Worm (Caenorhabditis elegans) whole organism, young adult: Measurements from ENCODE around the gene tag-151.

Experiments
- B0035.1 ChIP-seq: sonication (generic microtip); optimal IDR thresholded peaks from 2 replicates; lab custom pipeline; 2016; ENCODE audit warnings: missing genetic modification characterization, mild to moderate bottlenecking, missing compliant biosample characterization, missing genotype, missing genetic modification reagents
- lin-26 ChIP-seq: fragments of 200-800 bp; sonication (Bioruptor generic); IDR thresholded peaks from 2 replicates; pipeline ENCODE4 v1.3.6; 2022; ENCODE audit warnings: missing genetic modification reagents, missing genetic modification characterization, missing compliant biosample characterization
- madf-3 ChIP-seq: fragments of 200-800 bp; sonication (Bioruptor generic); IDR thresholded peaks from 2 replicates; pipeline ENCODE4 v1.3.6; 2022; ENCODE audit warnings: missing genetic modification reagents, missing genetic modification characterization, missing compliant biosample characterization
- nfya-1 ChIP-seq: sonication (generic microtip); optimal IDR thresholded peaks from 2 replicates; lab custom pipeline; 2017; ENCODE audit warnings: antibody characterized with exemption, missing compliant biosample characterization, missing genetic modification characterization, borderline replicate concordance; ENCODE audit not compliant: insufficient read depth
- nhr-179 ChIP-seq: sonication (generic microtip); optimal IDR thresholded peaks from 2 replicates; lab custom pipeline; 2016; ENCODE audit warnings: mild to moderate bottlenecking, missing genetic modification characterization, missing compliant biosample characterization
- snpc-4 ChIP-seq, 5 experiments: fragments of 150-350 bp in 1 of 5; sonication (generic microtip) in 4 of 5; optimal IDR thresholded peaks; 2 replicates each; lab custom pipeline; 2014 to 2018; ENCODE audit warnings: missing genetic modification characterization in 5 of 5, missing biosample characterization in 3 of 5, antibody characterized with exemption in 2 of 5, mild to moderate bottlenecking in 2 of 5, missing compliant biosample characterization in 2 of 5, missing genotype in 2 of 5, moderate library complexity in 2 of 5, missing genetic modification reagents in 1 of 5

- TF ChIP-seq snpc-4 (GFP tag; optimal IDR thresholded peaks at IDR 0.05; lab: Kevin White, UChicago): no peak
- no peak for TF ChIP-seq snpc-4 (tag; optimal IDR thresholded peaks at IDR 0.05; lab: Kevin White, UChicago)
- TF ChIP-seq lin-26 (GFP tag; lab: Robert Waterston, UW): no peak
- TF ChIP-seq madf-3 (GFP tag; lab: Robert Waterston, UW): no peak
- no peak for TF ChIP-seq B0035.1 (tag; lab: Kevin White, UChicago)
- no peak for TF ChIP-seq nhr-179
- TF ChIP-seq nfya-1 (tag; lab: Kevin White, UChicago): no peak
These were observed 19.7 kb downstream of the tag-151 start, which contains the start of gene F41C3.7 for ce11 chrII:4729733-4730132.
